Worm (Caenorhabditis elegans): ENCODE results near the gene npr-4.
A peak's percentile ranks its signal among the peaks of the same experiment; 100 is the strongest.

ce11 chrX:12511384-12512007 is 40.0 kb downstream of the npr-4 start:
- TF ChIP-seq ZK546.5 (tag; optimal IDR thresholded peaks at IDR 0.05) (no peak), nhr-25 (tag; optimal IDR thresholded peaks at IDR 0.05) (peak; percentile 80)

All from whole organism, L2 larva.